Worm (Caenorhabditis elegans) whole organism, L1 larva: ENCODE results near the gene EGAP2.2.

Source experiments
- aha-1 ChIP-seq: fragments of 150-350 bp; optimal IDR thresholded peaks from 2 replicates; lab custom pipeline; 2014; ENCODE audit warnings: missing biosample characterization, missing genetic modification characterization
- dpl-1 ChIP-seq, 3 experiments: fragments of 150-350 bp in 2 of 3; sonication (generic microtip) in 1 of 3; optimal IDR thresholded peaks; 2 replicates each; lab custom pipeline; 2014 to 2017; ENCODE audit warnings: missing biosample characterization in 3 of 3, missing genetic modification characterization in 3 of 3, missing genetic modification reagents in 3 of 3
- egl-27 ChIP-seq, 2 experiments: fragments of 150-350 bp in 1 of 2; sonication (generic microtip); optimal IDR thresholded peaks; 3 replicates each; lab custom pipeline; 2017 to 2018; ENCODE audit warnings: missing biosample characterization in 2 of 2, missing genetic modification characterization in 2 of 2, missing genetic modification reagents in 2 of 2
- hlh-4 ChIP-seq: sonication (generic microtip); optimal IDR thresholded peaks from 2 replicates; lab custom pipeline; 2016; ENCODE audit warnings: mild to moderate bottlenecking, missing genetic modification characterization, missing compliant biosample characterization
- lin-39 ChIP-seq: fragments of 150-350 bp; optimal IDR thresholded peaks from 2 replicates; lab custom pipeline; 2014; ENCODE audit warnings: missing biosample characterization, missing genetic modification reagents, missing genetic modification characterization
- zag-1 ChIP-seq: fragments of 150-350 bp; optimal IDR thresholded peaks from 2 replicates; lab custom pipeline; 2014; ENCODE audit warnings: missing biosample characterization, missing genetic modification characterization
- ztf-11 ChIP-seq, 2 experiments: sonication (generic microtip); optimal IDR thresholded peaks; 2 replicates each; lab custom pipeline; 2016 to 2017; ENCODE audit warnings: missing genetic modification characterization in 2 of 2, missing biosample characterization in 1 of 2, missing compliant biosample characterization in 1 of 2

ce11 chrII:5184661-5185545 is 44.8 kb upstream of the EGAP2.2 start:
- TF ChIP-seq hlh-4 (tag; lab: Kevin White, UChicago): no peak
- no peak for TF ChIP-seq dpl-1 (GFP tag; optimal IDR thresholded peaks at IDR 0.05; lab: Kevin White, UChicago)
- TF ChIP-seq ztf-11 (tag; optimal IDR thresholded peaks at IDR 0.05; lab: Kevin White, UChicago): no peak
- TF ChIP-seq lin-39 (tag; lab: Kevin White, UChicago): no peak
- no peak for TF ChIP-seq aha-1 (tag; lab: Kevin White, UChicago)
- TF ChIP-seq zag-1 (tag; lab: Kevin White, UChicago): no peak
- TF ChIP-seq egl-27 (tag; optimal IDR thresholded peaks at IDR 0.05; lab: Kevin White, UChicago): no peak
